Worm (Caenorhabditis elegans): ENCODE results near the gene hlh-26.

The hlh-26 gene

ce11 chrII:5555522-5555921 lies 22.0 kb upstream of the hlh-26 start:
- TF ChIP-seq cebp-2 (GFP tag; IDR thresholded peaks at IDR 0.05) (no peak), egl-44 (GFP tag; IDR thresholded peaks at IDR 0.05) (no peak), ceh-58 (GFP tag; IDR thresholded peaks at IDR 0.05) (no peak), C06A6.2 (GFP tag; conservative IDR thresholded peaks at IDR 0.05) (no peak), B0261.1 (tag; optimal IDR thresholded peaks at IDR 0.05) (no peak), ceh-100 (GFP tag; IDR thresholded peaks at IDR 0.05) (no peak), mes-4 (tag; optimal IDR thresholded peaks at IDR 0.05) (no peak), sea-2 (GFP tag; IDR thresholded peaks at IDR 0.05) (no peak), madf-6 (GFP tag; IDR thresholded peaks at IDR 0.05) (no peak), unc-130 (GFP tag; optimal IDR thresholded peaks at IDR 0.05) (no peak), atf-7 (tag; optimal IDR thresholded peaks at IDR 0.05) (no peak), F52B5.7 (tag; optimal IDR thresholded peaks at IDR 0.05) (no peak), mcd-1 (GFP tag; IDR thresholded peaks at IDR 0.05) (no peak), let-526 (GFP tag; IDR thresholded peaks at IDR 0.05) (no peak), F39B2.1 (GFP tag; IDR thresholded peaks at IDR 0.05) (no peak), hrde-1 (tag; optimal IDR thresholded peaks at IDR 0.05; ENCODE audit: borderline replicate concordance) (no peak)

- TF ChIP-seq nhr-80 (tag; optimal IDR thresholded peaks at IDR 0.05), result peak; percentile 27
- peak; percentile 11 for TF ChIP-seq unc-62 (GFP tag; optimal IDR thresholded peaks at IDR 0.05)
- no peak for TF ChIP-seq F49E8.2 (tag; optimal IDR thresholded peaks at IDR 0.05; ENCODE audit: insufficient read depth)
Observed at ce11 chrII:5554788-5555187, 21.2 kb upstream of the hlh-26 start.

ce11 chrII:5554317-5554716 lies 20.8 kb upstream of the hlh-26 start, which contains the start of gene ins-12:
TSS of gene ins-12 (plus strand) at chrII:5554617.
- TF ChIP-seq K12H6.12 (tag; optimal IDR thresholded peaks at IDR 0.05) (no peak), Y95B8A.8 (GFP tag; IDR thresholded peaks at IDR 0.05) (no peak), lsy-27 (tag; optimal IDR thresholded peaks at IDR 0.05; ENCODE audit: borderline replicate concordance, insufficient read depth) (no peak), egl-44 (GFP tag; IDR thresholded peaks at IDR 0.05) (no peak), hmg-20 (GFP tag; IDR thresholded peaks at IDR 0.05) (no peak), let-526 (GFP tag; IDR thresholded peaks at IDR 0.05) (no peak), snpc-3.4 (tag; optimal IDR thresholded peaks at IDR 0.05) (no peak), T07F8.4 (tag; optimal IDR thresholded peaks at IDR 0.05) (no peak), repo-1 (tag; optimal IDR thresholded peaks at IDR 0.05) (no peak), ztf-3 (GFP tag; optimal IDR thresholded peaks at IDR 0.05) (no peak)

ce11 chrII:5553531-5553930 lies 20.0 kb upstream of the hlh-26 start:
- TF ChIP-seq T26A5.8 (tag; optimal IDR thresholded peaks at IDR 0.05) (no peak), nhr-80 (tag; optimal IDR thresholded peaks at IDR 0.05) (peak; percentile 2), cebp-1 (GFP tag; IDR thresholded peaks at IDR 0.05) (no peak), cebp-1 (tag; optimal IDR thresholded peaks at IDR 0.05) (no peak)

- no peak for TF ChIP-seq lsy-27 (tag; optimal IDR thresholded peaks at IDR 0.05; ENCODE audit: borderline replicate concordance, insufficient read depth)
- no peak for TF ChIP-seq madf-10 (tag; optimal IDR thresholded peaks at IDR 0.05)
- TF ChIP-seq atf-7 (tag; optimal IDR thresholded peaks at IDR 0.05), result no peak
- no peak for TF ChIP-seq ccch-3 (GFP tag; optimal IDR thresholded peaks at IDR 0.05)
- no peak for TF ChIP-seq nfyb-1 (GFP tag; IDR thresholded peaks at IDR 0.05)
- no peak for TF ChIP-seq ceh-27 (GFP tag; optimal IDR thresholded peaks at IDR 0.05)
- no peak for TF ChIP-seq nhr-27 (tag; optimal IDR thresholded peaks at IDR 0.05)
- TF ChIP-seq F57C9.4 (tag; optimal IDR thresholded peaks at IDR 0.05), result no peak
- TF ChIP-seq rec-8 (tag; optimal IDR thresholded peaks at IDR 0.05), result no peak
- no peak for TF ChIP-seq chd-7 (tag; optimal IDR thresholded peaks at IDR 0.05)
- TF ChIP-seq cebp-1 (GFP tag; IDR thresholded peaks at IDR 0.05), result no peak
- TF ChIP-seq cebp-1 (tag; optimal IDR thresholded peaks at IDR 0.05), result no peak
- no peak for TF ChIP-seq lin-54 (GFP tag; optimal IDR thresholded peaks at IDR 0.05)
- TF ChIP-seq him-1 (tag; optimal IDR thresholded peaks at IDR 0.05), result no peak
- no peak for TF ChIP-seq efl-1 (GFP tag; optimal IDR thresholded peaks at IDR 0.05)
Observed at ce11 chrII:5551517-5551916, 18.0 kb upstream of the hlh-26 start, which contains the start of gene C17C3.5. TSS of gene C17C3.5 (plus strand) at chrII:5551817.
